Fruit fly (Drosophila melanogaster) whole organism, embryonic: ENCODE measurements around the gene Uggt.

ENCODE experiments used
- Bgb ChIP-seq: fragments of 200-800 bp; sonication (Bioruptor generic); IDR thresholded peaks from 2 replicates; pipeline ENCODE4 v1.3.6; 2022; ENCODE audit warnings: missing biosample characterization, missing genetic modification characterization; ENCODE audit not compliant: partially characterized antibody
- CG10565 ChIP-seq: fragments of 200-800 bp; sonication (Bioruptor generic); optimal IDR thresholded peaks from 3 replicates; lab custom pipeline; 2016; ENCODE audit warnings: missing biosample characterization, mild to moderate bottlenecking, missing genetic modification characterization
- CG12299 ChIP-seq: fragments of 200-800 bp; sonication (Bioruptor generic); optimal IDR thresholded peaks from 2 replicates; lab custom pipeline; 2018; ENCODE audit warnings: missing biosample characterization, mild to moderate bottlenecking, missing genetic modification characterization
- CG12769 ChIP-seq: fragments of 200-800 bp; sonication (Bioruptor generic); optimal IDR thresholded peaks from 2 replicates; lab custom pipeline; 2019; ENCODE audit warnings: missing biosample characterization, mild to moderate bottlenecking, missing genetic modification characterization, moderate library complexity
- CG13894 ChIP-seq: fragments of 200-800 bp; sonication (Bioruptor generic); optimal IDR thresholded peaks from 3 replicates; lab custom pipeline; 2018; ENCODE audit warnings: missing biosample characterization, mild to moderate bottlenecking, missing genetic modification characterization, moderate library complexity
- CG18011 ChIP-seq: fragments of 200-800 bp; sonication (Bioruptor generic); optimal IDR thresholded peaks from 2 replicates; lab custom pipeline; 2017; ENCODE audit warnings: missing biosample characterization, missing genetic modification characterization, mild to moderate bottlenecking, moderate library complexity, missing genotype
- CG18476 ChIP-seq: fragments of 200-800 bp; sonication (Bioruptor generic); optimal IDR thresholded peaks from 2 replicates; lab custom pipeline; 2016; ENCODE audit warnings: missing biosample characterization, mild to moderate bottlenecking, missing genetic modification characterization
- CG2678 ChIP-seq: fragments of 200-800 bp; sonication (Bioruptor generic); optimal IDR thresholded peaks from 3 replicates; lab custom pipeline; 2019; ENCODE audit warnings: missing biosample characterization, mild to moderate bottlenecking, missing genetic modification characterization, moderate library complexity
- CG30403 ChIP-seq: fragments of 200-800 bp; sonication (Bioruptor generic); optimal IDR thresholded peaks from 3 replicates; lab custom pipeline; 2016; ENCODE audit warnings: missing biosample characterization, missing genetic modification characterization
- CG30431 ChIP-seq: fragments of 200-800 bp; sonication (Bioruptor generic); optimal IDR thresholded peaks from 2 replicates; lab custom pipeline; 2017; ENCODE audit warnings: missing biosample characterization, missing genetic modification characterization
- CG3281 ChIP-seq: fragments of 200-800 bp; sonication (Bioruptor generic); optimal IDR thresholded peaks from 3 replicates; lab custom pipeline; 2017; ENCODE audit warnings: missing biosample characterization, mild to moderate bottlenecking, missing genetic modification characterization
- CG3726 ChIP-seq: fragments of 200-800 bp; sonication (Bioruptor generic); IDR thresholded peaks from 3 replicates; pipeline ENCODE4, ENCODE4 v1.3.6; 2022; ENCODE audit warnings: missing biosample characterization, missing genetic modification characterization
- CG4282 ChIP-seq: fragments of 200-800 bp; sonication (Bioruptor generic); optimal IDR thresholded peaks from 2 replicates; lab custom pipeline; 2016; ENCODE audit warnings: missing biosample characterization, missing genetic modification characterization
- CG4424 ChIP-seq: fragments of 200-800 bp; sonication (Bioruptor generic); optimal IDR thresholded peaks from 3 replicates; lab custom pipeline; 2016; ENCODE audit warnings: missing biosample characterization, missing genetic modification characterization
- CG7271 ChIP-seq: fragments of 200-800 bp; sonication (Bioruptor generic); optimal IDR thresholded peaks from 2 replicates; lab custom pipeline; 2018; ENCODE audit warnings: missing biosample characterization, mild to moderate bottlenecking, missing genetic modification characterization, moderate library complexity
- CG7786 ChIP-seq: fragments of 200-800 bp; sonication (Bioruptor generic); optimal IDR thresholded peaks from 2 replicates; lab custom pipeline; 2016; ENCODE audit warnings: missing biosample characterization, missing genetic modification characterization
- CG7963 ChIP-seq: fragments of 200-800 bp; sonication (Bioruptor generic); IDR thresholded peaks from 3 replicates; pipeline ENCODE4 v1.3.6; 2022; ENCODE audit warnings: missing biosample characterization, missing genetic modification characterization; ENCODE audit not compliant: partially characterized antibody
- CG8924 ChIP-seq: fragments of 200-800 bp; optimal IDR thresholded peaks from 3 replicates; lab custom pipeline; 2019; ENCODE audit warnings: missing biosample characterization, mild to moderate bottlenecking, missing genetic modification characterization, moderate library complexity
- CG9727 ChIP-seq: fragments of 200-800 bp; sonication (Bioruptor generic); optimal IDR thresholded peaks from 3 replicates; lab custom pipeline; 2017; ENCODE audit warnings: missing biosample characterization, mild to moderate bottlenecking, missing genetic modification characterization
- CG9876 ChIP-seq: fragments of 200-800 bp; sonication (Bioruptor generic); optimal IDR thresholded peaks from 2 replicates; lab custom pipeline; 2016; ENCODE audit warnings: missing biosample characterization, missing genetic modification characterization
- CG9932 ChIP-seq: fragments of 200-800 bp; sonication (Bioruptor generic); IDR thresholded peaks from 2 replicates; pipeline ENCODE4 v1.3.6; 2022; ENCODE audit warnings: missing biosample characterization, missing genetic modification characterization
- CrebB ChIP-seq: fragments of 200-800 bp; sonication (Bioruptor generic); optimal IDR thresholded peaks from 3 replicates; lab custom pipeline; 2018; ENCODE audit warnings: missing biosample characterization, mild to moderate bottlenecking, missing genetic modification characterization
- Ets65A ChIP-seq: fragments of 200-800 bp; sonication (Bioruptor generic); peaks from one replicate; lab custom pipeline; 2016; ENCODE audit warnings: missing biosample characterization, missing genetic modification characterization
- Hand ChIP-seq: fragments of 200-800 bp; sonication (Bioruptor generic); optimal IDR thresholded peaks from 2 replicates; lab custom pipeline; 2017; ENCODE audit warnings: mild to moderate bottlenecking, missing biosample characterization, missing genetic modification reagents, missing genetic modification characterization
- Hr78 ChIP-seq, 2 experiments: fragments of 200-800 bp in 1 of 2; fragments of >200 bp in 1 of 2; sonication (Bioruptor generic) in 1 of 2; optimal IDR thresholded peaks; 2 replicates each; lab custom pipeline; 2017 to 2019; ENCODE audit warnings: missing biosample characterization in 2 of 2, missing genetic modification characterization in 2 of 2, mild to moderate bottlenecking in 1 of 2, moderate library complexity in 1 of 2
- MTF-1 ChIP-seq: fragments of 200-800 bp; sonication (Bioruptor generic); optimal IDR thresholded peaks from 2 replicates; lab custom pipeline; 2018; ENCODE audit warnings: missing biosample characterization, mild to moderate bottlenecking, missing genetic modification characterization, borderline replicate concordance
- NC2β ChIP-seq: fragments of 200-800 bp; sonication (Bioruptor generic); optimal IDR thresholded peaks from 2 replicates; lab custom pipeline; 2016; ENCODE audit warnings: missing biosample characterization, missing genetic modification characterization
- Nf-YB ChIP-seq: fragments of 200-800 bp; sonication (Bioruptor generic); optimal IDR thresholded peaks from 3 replicates; lab custom pipeline; 2019; ENCODE audit warnings: missing biosample characterization, mild to moderate bottlenecking, missing genetic modification characterization, moderate library complexity
- Nf-YC ChIP-seq: fragments of 200-800 bp; optimal IDR thresholded peaks from 3 replicates; lab custom pipeline; 2019; ENCODE audit warnings: missing biosample characterization, mild to moderate bottlenecking, missing genetic modification characterization, moderate library complexity
- Sry-δ ChIP-seq: fragments of 200-800 bp; sonication (Bioruptor generic); optimal IDR thresholded peaks from 2 replicates; lab custom pipeline; 2016; ENCODE audit warnings: missing biosample characterization, missing genetic modification characterization
- Ssrp ChIP-seq: fragments of 200-800 bp; sonication (Bioruptor generic); optimal IDR thresholded peaks from 2 replicates; lab custom pipeline; 2018; ENCODE audit warnings: missing biosample characterization, mild to moderate bottlenecking, missing genetic modification characterization, moderate library complexity
- Xrp1 ChIP-seq: fragments of 200-800 bp; sonication (Bioruptor generic); IDR thresholded peaks from 2 replicates; pipeline ENCODE4 v1.3.6; 2022; ENCODE audit warnings: missing biosample characterization, missing genetic modification characterization
- ato ChIP-seq: fragments of 200-800 bp; sonication (Bioruptor generic); IDR thresholded peaks from 2 replicates; pipeline ENCODE4 v1.3.6; 2022; ENCODE audit warnings: missing biosample characterization, missing genetic modification characterization; ENCODE audit not compliant: partially characterized antibody
- br ChIP-seq: fragments of >200 bp; optimal IDR thresholded peaks from 2 replicates; lab custom pipeline; 2017
- cad ChIP-seq: fragments of >200 bp; optimal IDR thresholded peaks from 2 replicates; lab custom pipeline; 2017; ENCODE audit warnings: missing biosample characterization, missing genetic modification characterization
- caup ChIP-seq: fragments of 200-800 bp; sonication (Bioruptor generic); optimal IDR thresholded peaks from 3 replicates; lab custom pipeline; 2017; ENCODE audit warnings: missing biosample characterization, mild to moderate bottlenecking, missing genetic modification characterization, moderate library complexity; ENCODE audit not compliant: severe bottlenecking
- cwo ChIP-seq: fragments of 200-800 bp; sonication (Bioruptor generic); optimal IDR thresholded peaks from 3 replicates; lab custom pipeline; 2017; ENCODE audit warnings: missing biosample characterization, missing genetic modification characterization, mild to moderate bottlenecking, moderate library complexity, missing genetic modification reagents
- danr ChIP-seq: fragments of 200-800 bp; sonication (Bioruptor generic); IDR thresholded peaks from 2 replicates; pipeline ENCODE4 v1.3.6; 2022; ENCODE audit warnings: missing biosample characterization, missing genetic modification characterization
- lola ChIP-seq, 3 experiments: fragments of >200 bp in 2 of 3; fragments of 200-800 bp in 1 of 3; sonication (Bioruptor generic) in 1 of 3; optimal IDR thresholded peaks; 2 replicates each; lab custom pipeline; 2017 to 2019; ENCODE audit warnings: missing biosample characterization in 3 of 3, missing genetic modification characterization in 3 of 3, mild to moderate bottlenecking in 1 of 3, moderate library complexity in 1 of 3
- nerfin-2 ChIP-seq: fragments of 200-800 bp; sonication (Bioruptor generic); IDR thresholded peaks from 2 replicates; pipeline ENCODE4 v1.3.6; 2022; ENCODE audit warnings: missing biosample characterization, missing genetic modification characterization; ENCODE audit not compliant: partially characterized antibody
- run ChIP-seq: fragments of 200-800 bp; sonication (Bioruptor generic); optimal IDR thresholded peaks from 3 replicates; lab custom pipeline; 2018; ENCODE audit warnings: missing biosample characterization, mild to moderate bottlenecking, missing genetic modification characterization
- sima ChIP-seq: fragments of 200-800 bp; sonication (Bioruptor generic); optimal IDR thresholded peaks from 2 replicates; lab custom pipeline; 2016; ENCODE audit warnings: missing biosample characterization, missing genetic modification characterization
- sisA ChIP-seq: fragments of 200-800 bp; sonication (Bioruptor generic); IDR thresholded peaks from 2 replicates; pipeline ENCODE4 v1.3.6; 2022; ENCODE audit warnings: missing biosample characterization, missing genetic modification characterization
- sqz ChIP-seq: fragments of 200-800 bp; sonication (Bioruptor generic); optimal IDR thresholded peaks from 3 replicates; lab custom pipeline; 2018; ENCODE audit warnings: missing biosample characterization, mild to moderate bottlenecking, missing genetic modification characterization
- tgo ChIP-seq: fragments of 200-800 bp; sonication (Bioruptor generic); IDR thresholded peaks from 3 replicates; pipeline ENCODE4 v1.3.6; 2022; ENCODE audit warnings: missing biosample characterization, missing genetic modification characterization
- trem ChIP-seq: fragments of 200-800 bp; optimal IDR thresholded peaks from 3 replicates; lab custom pipeline; 2019; ENCODE audit warnings: missing biosample characterization, mild to moderate bottlenecking, missing genetic modification characterization, moderate library complexity
- wek ChIP-seq: fragments of 200-800 bp; sonication (Bioruptor generic); optimal IDR thresholded peaks from 3 replicates; lab custom pipeline; 2018; ENCODE audit warnings: missing biosample characterization, mild to moderate bottlenecking, missing genetic modification characterization, moderate library complexity

The Uggt gene

DNA sequence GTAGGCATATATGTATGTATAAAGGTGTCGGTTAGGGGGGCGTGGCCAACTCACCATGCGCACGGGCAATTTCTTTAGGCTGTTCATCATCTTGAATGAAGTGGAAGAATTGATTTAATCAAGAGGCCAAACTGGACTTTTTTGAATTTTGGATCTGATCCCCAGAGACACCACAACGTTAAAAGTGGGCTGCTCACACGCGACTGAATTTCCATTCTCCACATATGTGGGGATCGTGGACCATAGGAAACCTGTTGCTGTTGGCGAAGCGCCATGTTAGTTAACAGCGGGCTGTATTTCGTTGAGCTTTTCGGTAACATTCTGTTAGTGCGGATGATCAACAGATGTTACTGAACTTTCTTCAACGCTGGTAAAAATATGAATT lies 25.5 kb downstream of the Uggt start, which contains the start of gene CG3902 (continued):
- TF ChIP-seq CG7271 (tag; lab: Kevin White, UChicago) (no peak), CG3281 (peak; percentile 16)

DNA sequence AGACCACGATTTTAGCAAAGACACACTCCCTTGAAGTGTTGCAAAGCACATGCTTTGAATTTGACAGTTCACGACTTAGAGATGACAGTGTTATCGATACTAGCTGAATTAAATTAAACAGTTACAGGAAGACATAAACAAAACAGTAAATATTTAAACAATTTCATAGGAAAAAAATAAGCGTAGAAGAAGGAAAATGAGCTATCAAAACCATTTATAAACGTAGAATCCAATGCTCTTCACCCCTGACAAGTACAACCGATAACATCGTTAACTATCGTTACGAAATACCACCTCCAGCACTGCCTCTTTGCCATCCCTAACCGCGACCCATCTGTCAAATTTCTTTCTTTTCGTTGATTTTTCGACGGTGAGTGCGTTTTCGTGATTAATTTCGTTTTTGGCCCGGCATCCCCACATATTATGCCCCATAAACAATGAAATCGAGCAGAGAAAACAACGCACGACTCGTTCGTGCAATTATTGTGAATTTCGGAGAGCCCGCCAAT lies 26.3 kb downstream of the Uggt start, which contains the start of gene RpL26:
Gene RpL26 (plus strand): TSS at position 106 of the 509 bp plus-strand sequence.
- TF ChIP-seq CG4282 (peak; percentile 70), Hr78 (GFP tag; optimal IDR thresholded peaks at IDR 0.05; lab: Kevin White, UChicago) (no peak), br (no peak), CG30403 (peak; percentile 89), sima (peak; percentile 47), Hand (GFP tag; lab: Kevin White, UChicago) (no peak), CG12769 (tag; lab: Kevin White, UChicago) (peak; percentile 56), CG2678 (tag; lab: Kevin White, UChicago) (peak; percentile 76), MTF-1 (peak; percentile 14), Sry-δ (peak; percentile 99), trem (tag; lab: Kevin White, UChicago) (peak; percentile 64), danr (GFP tag; lab: Robert Waterston, UW) (no peak), Xrp1 (peak; percentile 59), wek (GFP tag; lab: Kevin White, UChicago) (peak; percentile 15), CG12299 (tag; lab: Kevin White, UChicago) (peak; percentile 71), Ets65A (GFP tag; lab: Kevin White, UChicago) (peak; percentile 98), CrebB (tag; lab: Kevin White, UChicago) (peak; percentile 61), caup (peak; percentile 67), CG9932 (peak; percentile 92), Nf-YC (tag; lab: Kevin White, UChicago) (peak; percentile 73), cad (GFP tag; lab: Kevin White, UChicago) (no peak), CG7963 (peak; percentile 85), nerfin-2 (GFP tag; lab: Robert Waterston, UW) (peak; percentile 90), lola (GFP tag; optimal IDR thresholded peaks at IDR 0.05; lab: Kevin White, UChicago) (peak in 1 of 3 experiments; percentile 77), ato (GFP tag; lab: Robert Waterston, UW) (peak; percentile 76), NC2β (GFP tag; lab: Kevin White, UChicago) (peak; percentile 99), Nf-YB (GFP tag; lab: Kevin White, UChicago) (peak; percentile 56), Bgb (GFP tag; lab: Robert Waterston, UW) (peak; percentile 93), CG10565 (no peak), CG18011 (GFP tag; lab: Kevin White, UChicago) (peak; percentile 48), run (tag; lab: Kevin White, UChicago) (no peak), CG7786 (GFP tag; lab: Kevin White, UChicago) (peak; percentile 83), CG13894 (peak; percentile 67), CG30431 (GFP tag; lab: Kevin White, UChicago) (no peak), cwo (GFP tag; lab: Kevin White, UChicago) (peak; percentile 36), CG4424 (peak; percentile 58), CG3726 (GFP tag; lab: Robert Waterston, UW) (0 out of 3 replicates have a peak, but pooled peaks have one; percentile 5), Ssrp (tag; lab: Kevin White, UChicago) (peak; percentile 64), CG9876 (GFP tag; lab: Kevin White, UChicago) (peak; percentile 81), CG9727 (peak; percentile 88), sqz (no peak), tgo (GFP tag; lab: Robert Waterston, UW) (no peak; the same call in 2 of the 3 replicates), sisA (GFP tag; lab: Robert Waterston, UW) (peak; percentile 75), CG8924 (tag; lab: Kevin White, UChicago) (peak; percentile 71), CG18476 (GFP tag; lab: Kevin White, UChicago) (peak; percentile 64)
